Worm (Caenorhabditis elegans) whole organism, early embryonic: ENCODE measurements around the gene ceeh-1.

Experiments
- B0310.2 ChIP-seq: sonication (generic microtip); optimal IDR thresholded peaks from 2 replicates; lab custom pipeline; 2016; ENCODE audit warnings: mild to moderate bottlenecking, missing genetic modification characterization, missing compliant biosample characterization
- F13C5.2 ChIP-seq: sonication (generic microtip); optimal IDR thresholded peaks from 2 replicates; lab custom pipeline; 2017; ENCODE audit warnings: mild to moderate bottlenecking, missing genetic modification characterization, inconsistent platforms, missing compliant biosample characterization
- aly-1 ChIP-seq: sonication (generic microtip); optimal IDR thresholded peaks from 2 replicates; lab custom pipeline; 2016; ENCODE audit warnings: missing genetic modification characterization, missing compliant biosample characterization
- ama-1 ChIP-seq: fragments of 150-350 bp; optimal IDR thresholded peaks from 2 replicates; lab custom pipeline; 2014
- ceh-13 ChIP-seq: fragments of 200-800 bp; sonication (Bioruptor generic); optimal IDR thresholded peaks from 2 replicates; lab custom pipeline; 2018; ENCODE audit warnings: mild to moderate bottlenecking, missing genetic modification characterization, missing compliant biosample characterization
- ceh-36 ChIP-seq: sonication (generic microtip); optimal IDR thresholded peaks from 2 replicates; lab custom pipeline; 2016; ENCODE audit warnings: missing genetic modification characterization, inconsistent platforms, missing compliant biosample characterization
- ets-7 ChIP-seq: sonication (generic microtip); optimal IDR thresholded peaks from 2 replicates; lab custom pipeline; 2016; ENCODE audit warnings: missing genotype, missing genetic modification characterization, missing compliant biosample characterization
- flt-1 ChIP-seq: fragments of 200-800 bp; sonication (Bioruptor generic); IDR thresholded peaks from 2 replicates; pipeline ENCODE4 v1.3.6; 2022; ENCODE audit warnings: missing genetic modification characterization, missing compliant biosample characterization
- hmbx-1 ChIP-seq: sonication (generic microtip); optimal IDR thresholded peaks from 2 replicates; lab custom pipeline; 2016; ENCODE audit warnings: mild to moderate bottlenecking, missing genetic modification characterization, missing compliant biosample characterization
- hmg-4 ChIP-seq: fragments of 200-800 bp; sonication (Bioruptor generic); optimal IDR thresholded peaks from 2 replicates; lab custom pipeline; 2018; ENCODE audit warnings: mild to moderate bottlenecking, missing genetic modification characterization, missing compliant biosample characterization
- hnd-1 ChIP-seq: sonication (generic microtip); optimal IDR thresholded peaks from 2 replicates; lab custom pipeline; 2016; ENCODE audit warnings: missing genetic modification characterization, missing compliant biosample characterization
- pes-1 ChIP-seq: fragments of 200-800 bp; sonication (Bioruptor generic); IDR thresholded peaks from 2 replicates; pipeline ENCODE4 v1.3.6; 2022; ENCODE audit warnings: missing genetic modification reagents, missing genetic modification characterization, missing compliant biosample characterization
- scrt-1 ChIP-seq: fragments of 200-800 bp; sonication (Bioruptor generic); IDR thresholded peaks from 2 replicates; pipeline ENCODE4 v1.3.6; 2022; ENCODE audit warnings: missing genetic modification characterization, missing compliant biosample characterization
- sea-1 ChIP-seq: fragments of 200-800 bp; sonication (Bioruptor generic); conservative IDR thresholded peaks from 2 replicates; pipeline ENCODE4 v1.3.6; 2022; ENCODE audit warnings: missing genetic modification characterization, missing compliant biosample characterization
- tbx-11 ChIP-seq: fragments of 200-800 bp; sonication (Bioruptor generic); IDR thresholded peaks from 2 replicates; pipeline ENCODE4 v1.3.6; 2022; ENCODE audit warnings: missing genetic modification characterization, missing compliant biosample characterization
- tbx-37 ChIP-seq: fragments of 200-800 bp; sonication (Bioruptor generic); conservative IDR thresholded peaks from 2 replicates; pipeline ENCODE4 v1.3.6; 2022; ENCODE audit warnings: missing genetic modification reagents, missing genetic modification characterization, missing compliant biosample characterization
- tra-4 ChIP-seq: sonication (generic microtip); optimal IDR thresholded peaks from 2 replicates; lab custom pipeline; 2017; ENCODE audit warnings: missing genetic modification characterization, missing compliant biosample characterization

The ceeh-1 gene

ce11 chrIII:868866-869265 lies 36.8 kb upstream of the ceeh-1 start:
- TF ChIP-seq hmg-4 (GFP tag; lab: Kevin White, UChicago) (no peak), flt-1 (GFP tag; lab: Robert Waterston, UW) (no peak), pes-1 (GFP tag; lab: Robert Waterston, UW) (no peak), hmbx-1 (tag; lab: Kevin White, UChicago) (no peak)

ce11 chrIII:861819-862356 lies 29.8 kb upstream of the ceeh-1 start, which contains the start of gene arx-4:
Gene arx-4 (plus strand): TSS chrIII:862306.
- TF ChIP-seq pes-1 (GFP tag; lab: Robert Waterston, UW) = no peak
- TF ChIP-seq tbx-37 (GFP tag; lab: Robert Waterston, UW) = no peak
- TF ChIP-seq flt-1 (GFP tag; lab: Robert Waterston, UW) = no peak
- TF ChIP-seq ets-7 = no peak
- TF ChIP-seq tbx-11 (GFP tag; lab: Robert Waterston, UW) = no peak
- TF ChIP-seq ceh-36 (tag; lab: Kevin White, UChicago) = no peak

ce11 chrIII:859898-860297 lies 27.8 kb upstream of the ceeh-1 start, which contains the start of gene exos-4.2:
Gene exos-4.2 (plus strand): TSS chrIII:860198.
- TF ChIP-seq flt-1 (GFP tag; lab: Robert Waterston, UW) = no peak

- TF ChIP-seq sea-1 (GFP tag; lab: Robert Waterston, UW) (no peak), flt-1 (GFP tag; lab: Robert Waterston, UW) (no peak), hmg-4 (GFP tag; lab: Kevin White, UChicago) (no peak), ama-1 (lab: Kevin White, UChicago) (no peak), ets-7 (no peak), tra-4 (tag; lab: Kevin White, UChicago) (no peak), scrt-1 (GFP tag; lab: Robert Waterston, UW) (no peak), pes-1 (GFP tag; lab: Robert Waterston, UW) (no peak), hnd-1 (no peak), F13C5.2 (tag; lab: Kevin White, UChicago) (no peak), tbx-37 (GFP tag; lab: Robert Waterston, UW) (no peak), aly-1 (tag; lab: Kevin White, UChicago) (no peak), hmbx-1 (tag; lab: Kevin White, UChicago) (no peak), ceh-13 (GFP tag; lab: Kevin White, UChicago) (no peak), tbx-11 (GFP tag; lab: Robert Waterston, UW) (no peak), B0310.2 (no peak), ceh-36 (tag; lab: Kevin White, UChicago) (no peak)
Measured at ce11 chrIII:856908-857307, 24.8 kb upstream of the ceeh-1 start.

ce11 chrIII:856260-856659 lies 24.2 kb upstream of the ceeh-1 start, which contains the start of gene K02F3.12:
Gene K02F3.12 (plus strand): TSS chrIII:856560.
- TF ChIP-seq ets-7 (no peak), scrt-1 (GFP tag; lab: Robert Waterston, UW) (no peak), pes-1 (GFP tag; lab: Robert Waterston, UW) (no peak), B0310.2 (no peak)

ce11 chrIII:853859-854359 lies 21.8 kb upstream of the ceeh-1 start, which contains the start of the genes rnp-5 and tag-51:
Gene rnp-5 (minus strand): TSS chrIII:853909.
Gene tag-51 (plus strand): TSS chrIII:854221.
- no peak for TF ChIP-seq F13C5.2 (tag; lab: Kevin White, UChicago)

- TF ChIP-seq ceh-13 (GFP tag; lab: Kevin White, UChicago) (no peak), ama-1 (lab: Kevin White, UChicago) (no peak), B0310.2 (no peak), ceh-36 (tag; lab: Kevin White, UChicago) (no peak), pes-1 (GFP tag; lab: Robert Waterston, UW) (no peak), F13C5.2 (tag; lab: Kevin White, UChicago) (no peak), aly-1 (tag; lab: Kevin White, UChicago) (no peak), hmbx-1 (tag; lab: Kevin White, UChicago) (no peak)
Measured at ce11 chrIII:853414-853813, 21.3 kb upstream of the ceeh-1 start.

- no peak for TF ChIP-seq B0310.2
- no peak for TF ChIP-seq tbx-11 (GFP tag; lab: Robert Waterston, UW)
- no peak for TF ChIP-seq aly-1 (tag; lab: Kevin White, UChicago)
- TF ChIP-seq hmbx-1 (tag; lab: Kevin White, UChicago) = no peak
- TF ChIP-seq hnd-1 = no peak
- TF ChIP-seq pes-1 (GFP tag; lab: Robert Waterston, UW) = no peak
- no peak for TF ChIP-seq sea-1 (GFP tag; lab: Robert Waterston, UW)
Measured at ce11 chrIII:852296-852695, 20.2 kb upstream of the ceeh-1 start, which contains the start of gene moma-1. Gene moma-1 (minus strand): TSS chrIII:852396.

ce11 chrIII:845485-845884 lies 13.4 kb upstream of the ceeh-1 start, which contains the start of gene K02F3.2:
Gene K02F3.2 (plus strand): TSS chrIII:845841.
- TF ChIP-seq tbx-37 (GFP tag; lab: Robert Waterston, UW) = no peak
- TF ChIP-seq scrt-1 (GFP tag; lab: Robert Waterston, UW) = no peak
- no peak for TF ChIP-seq ama-1 (lab: Kevin White, UChicago)
- TF ChIP-seq ceh-13 (GFP tag; lab: Kevin White, UChicago) = no peak
- no peak for TF ChIP-seq flt-1 (GFP tag; lab: Robert Waterston, UW)
